Worm (Caenorhabditis elegans): ENCODE data around the gene srlf-2.
A peak's percentile ranks its signal among the peaks of the same experiment; 100 is the strongest.

srlf-2 gene

ce11 chrIV:8527598-8528012 lies 37.6 kb downstream of the srlf-2 start (continued):
- peak; percentile 100 for TF ChIP-seq elt-2 (tag; optimal IDR thresholded peaks at IDR 0.05)
- TF ChIP-seq zag-1 (tag; optimal IDR thresholded peaks at IDR 0.05) = no peak
- peak; percentile 95 for TF ChIP-seq jun-1 (tag; optimal IDR thresholded peaks at IDR 0.05)
- peak; percentile 74 for TF ChIP-seq ama-1 (optimal IDR thresholded peaks at IDR 0.05)
- TF ChIP-seq fkh-2 (tag; optimal IDR thresholded peaks at IDR 0.05) = no peak
- peak; percentile 59 for TF ChIP-seq fos-1 (tag; optimal IDR thresholded peaks at IDR 0.05)
- peak; percentile 70 for TF ChIP-seq nfya-1 (tag; optimal IDR thresholded peaks at IDR 0.05; ENCODE audit: insufficient read depth)
- peak; percentile 33 for TF ChIP-seq nhr-28 (tag; optimal IDR thresholded peaks at IDR 0.05)
- TF ChIP-seq nhr-67 (tag; optimal IDR thresholded peaks at IDR 0.05) = no peak
- TF ChIP-seq nhr-77 (tag; optimal IDR thresholded peaks at IDR 0.05) = peak; percentile 57

ce11 chrIV:8528345-8528744 lies 38.3 kb downstream of the srlf-2 start:
- TF ChIP-seq aly-2 (tag; optimal IDR thresholded peaks at IDR 0.05) (no peak), ztf-4 (tag; optimal IDR thresholded peaks at IDR 0.05) (no peak), nhr-11 (tag; optimal IDR thresholded peaks at IDR 0.05) (no peak), fkh-2 (tag; optimal IDR thresholded peaks at IDR 0.05) (no peak), pha-4 (tag; optimal IDR thresholded peaks at IDR 0.05) (peak; percentile 51), nhr-23 (tag; optimal IDR thresholded peaks at IDR 0.05) (peak; percentile 34), ZK546.5 (tag; optimal IDR thresholded peaks at IDR 0.05) (no peak), unc-39 (tag; optimal IDR thresholded peaks at IDR 0.05) (no peak), pqm-1 (tag; optimal IDR thresholded peaks at IDR 0.05) (peak; percentile 80), elt-2 (tag; optimal IDR thresholded peaks at IDR 0.05) (peak; percentile 94), unc-62 (GFP tag; optimal IDR thresholded peaks at IDR 0.05) (peak; percentile 20), nhr-43 (tag; optimal IDR thresholded peaks at IDR 0.05; ENCODE audit: poor library complexity, severe bottlenecking) (peak; percentile 87), nhr-25 (tag; optimal IDR thresholded peaks at IDR 0.05) (peak; percentile 32), mdl-1 (tag; optimal IDR thresholded peaks at IDR 0.05) (peak; percentile 12), ztf-11 (tag; optimal IDR thresholded peaks at IDR 0.05) (no peak), jun-1 (tag; optimal IDR thresholded peaks at IDR 0.05) (peak; percentile 53), nfya-1 (tag; optimal IDR thresholded peaks at IDR 0.05; ENCODE audit: insufficient read depth) (peak; percentile 15), elt-1 (tag; optimal IDR thresholded peaks at IDR 0.05) (no peak)

DNA sequence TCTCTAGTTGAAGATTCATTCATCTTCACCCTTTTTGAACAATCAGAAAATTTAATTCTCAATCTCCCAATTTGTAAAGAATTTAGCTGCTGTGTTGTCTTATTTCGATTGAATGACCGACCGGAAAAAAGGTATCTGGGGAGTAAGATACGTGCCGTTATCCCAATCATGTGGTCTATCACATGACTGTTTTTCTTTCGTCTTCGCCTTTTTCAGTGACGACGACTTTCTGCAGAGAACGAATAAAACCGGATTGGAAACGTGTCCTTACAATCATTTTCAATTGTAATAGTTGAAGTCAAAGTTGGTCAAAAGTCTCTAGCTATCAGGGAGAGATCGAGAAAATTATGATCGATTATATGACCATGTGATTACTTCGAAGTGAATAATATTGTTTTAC lies 39.0 kb downstream of the srlf-2 start:
- TF ChIP-seq pha-4 (tag; optimal IDR thresholded peaks at IDR 0.05) (no peak), fos-1 (tag; optimal IDR thresholded peaks at IDR 0.05) (no peak), ceh-82 (tag; optimal IDR thresholded peaks at IDR 0.05) (no peak), elt-2 (tag; optimal IDR thresholded peaks at IDR 0.05) (no peak), sea-2 (GFP tag; optimal IDR thresholded peaks at IDR 0.05) (no peak), unc-62 (GFP tag; optimal IDR thresholded peaks at IDR 0.05) (no peak), elt-3 (tag; optimal IDR thresholded peaks at IDR 0.05) (peak in 1 of 3 experiments; percentile 22), skn-1 (tag; optimal IDR thresholded peaks at IDR 0.05) (no peak), lsy-12 (tag; optimal IDR thresholded peaks at IDR 0.05) (peak; percentile 55), nhr-43 (tag; optimal IDR thresholded peaks at IDR 0.05; ENCODE audit: poor library complexity, severe bottlenecking) (peak; percentile 96), lin-15B (tag; optimal IDR thresholded peaks at IDR 0.05) (no peak), nfya-1 (tag; optimal IDR thresholded peaks at IDR 0.05; ENCODE audit: insufficient read depth) (peak; percentile 9), nhr-76 (tag; optimal IDR thresholded peaks at IDR 0.05) (no peak), nhr-25 (tag; optimal IDR thresholded peaks at IDR 0.05) (peak; percentile 92), mdl-1 (tag; optimal IDR thresholded peaks at IDR 0.05) (peak; percentile 35), egl-27 (tag; optimal IDR thresholded peaks at IDR 0.05) (no peak), daf-12 (tag; optimal IDR thresholded peaks at IDR 0.05) (peak; percentile 18), pqm-1 (tag; optimal IDR thresholded peaks at IDR 0.05) (no peak), nhr-12 (tag; optimal IDR thresholded peaks at IDR 0.05) (no peak), lin-39 (tag; optimal IDR thresholded peaks at IDR 0.05) (no peak), ZK546.5 (tag; optimal IDR thresholded peaks at IDR 0.05) (no peak), tbx-2 (tag; optimal IDR thresholded peaks at IDR 0.05) (peak; percentile 41), ama-1 (optimal IDR thresholded peaks at IDR 0.05) (peak; percentile 36), ztf-4 (tag; optimal IDR thresholded peaks at IDR 0.05) (no peak), ceh-9 (tag; optimal IDR thresholded peaks at IDR 0.05) (no peak), egl-5 (tag; optimal IDR thresholded peaks at IDR 0.05) (no peak), mml-1 (tag; optimal IDR thresholded peaks at IDR 0.05) (no peak), nhr-23 (tag; optimal IDR thresholded peaks at IDR 0.05) (peak; percentile 95)
